Worm (Caenorhabditis elegans) whole organism, mixed stage, embryonic: ENCODE results near the gene mrpl-20.
"Not testable (repeated sequence)": the region's sequence is repeated elsewhere in the genome, so short reads cannot be mapped to it uniquely, and the experiment has no call there.

ENCODE experiments used
- M03D4.4 ChIP-seq: sonication (generic microtip); optimal IDR thresholded peaks from 2 replicates; lab custom pipeline; 2017; ENCODE audit warnings: mild to moderate bottlenecking, missing genetic modification characterization, missing compliant biosample characterization
- bed-3 ChIP-seq: fragments of 200-800 bp; sonication (Bioruptor generic); optimal IDR thresholded peaks from 3 replicates; lab custom pipeline; 2018; ENCODE audit warnings: mild to moderate bottlenecking, missing genetic modification characterization, moderate library complexity, missing compliant biosample characterization
- blmp-1 ChIP-seq: fragments of 150-350 bp; optimal IDR thresholded peaks from 2 replicates; lab custom pipeline; 2014; ENCODE audit warnings: missing biosample characterization, missing genetic modification characterization
- ceh-39 ChIP-seq: fragments of 150-350 bp; optimal IDR thresholded peaks from 2 replicates; lab custom pipeline; 2014; ENCODE audit warnings: missing biosample characterization, missing genetic modification characterization
- ceh-43 ChIP-seq: fragments of 200-800 bp; sonication (Bioruptor generic); optimal IDR thresholded peaks from 2 replicates; lab custom pipeline; 2018; ENCODE audit warnings: mild to moderate bottlenecking, missing genetic modification characterization, moderate library complexity, missing compliant biosample characterization
- ceh-83 ChIP-seq: fragments of 200-800 bp; sonication (Bioruptor generic); optimal IDR thresholded peaks from 2 replicates; lab custom pipeline; 2018; ENCODE audit warnings: mild to moderate bottlenecking, missing genetic modification characterization, missing compliant biosample characterization
- ces-1 ChIP-seq: fragments of 150-350 bp; optimal IDR thresholded peaks from 2 replicates; lab custom pipeline; 2014; ENCODE audit warnings: missing biosample characterization, missing genetic modification reagents, missing genetic modification characterization
- cnd-1 ChIP-seq: fragments of 200-800 bp; sonication (Bioruptor generic); optimal IDR thresholded peaks from 2 replicates; lab custom pipeline; 2018; ENCODE audit warnings: mild to moderate bottlenecking, missing genetic modification characterization, missing compliant biosample characterization
- drap-1 ChIP-seq: fragments of 200-800 bp; sonication (Bioruptor generic); optimal IDR thresholded peaks from 3 replicates; lab custom pipeline; 2018; ENCODE audit warnings: mild to moderate bottlenecking, missing genetic modification characterization, missing compliant biosample characterization
- elt-1 ChIP-seq: sonication (generic microtip); optimal IDR thresholded peaks from 2 replicates; lab custom pipeline; 2017; ENCODE audit warnings: missing genetic modification characterization, mild to moderate bottlenecking, missing compliant biosample characterization, antibody characterized with exemption, moderate library complexity, borderline replicate concordance; ENCODE audit not compliant: insufficient read depth
- elt-3 ChIP-seq: fragments of 150-350 bp; optimal IDR thresholded peaks from 2 replicates; lab custom pipeline; 2014; ENCODE audit warnings: missing biosample characterization, missing genetic modification characterization
- ham-2 ChIP-seq: fragments of 200-800 bp; sonication (Bioruptor generic); optimal IDR thresholded peaks from 2 replicates; lab custom pipeline; 2018; ENCODE audit warnings: mild to moderate bottlenecking, missing genetic modification characterization, missing compliant biosample characterization
- hlh-1 ChIP-seq: fragments of 150-350 bp; optimal IDR thresholded peaks from 2 replicates; lab custom pipeline; 2014; ENCODE audit warnings: missing biosample characterization, missing genetic modification reagents, missing genetic modification characterization
- lin-13 ChIP-seq: fragments of 150-350 bp; optimal IDR thresholded peaks from 2 replicates; lab custom pipeline; 2014; ENCODE audit warnings: missing biosample characterization, missing genetic modification characterization
- lin-32 ChIP-seq: fragments of 200-800 bp; sonication (Bioruptor generic); optimal IDR thresholded peaks from 2 replicates; lab custom pipeline; 2018; ENCODE audit warnings: mild to moderate bottlenecking, missing genetic modification characterization, missing compliant biosample characterization
- lsy-2 ChIP-seq: fragments of 150-350 bp; optimal IDR thresholded peaks from 2 replicates; lab custom pipeline; 2014; ENCODE audit warnings: missing biosample characterization, missing genetic modification characterization
- mab-5 ChIP-seq: fragments of 150-350 bp; optimal IDR thresholded peaks from 2 replicates; lab custom pipeline; 2014; ENCODE audit warnings: missing biosample characterization, missing genetic modification characterization
- mls-2 ChIP-seq: sonication (generic microtip); optimal IDR thresholded peaks from 2 replicates; lab custom pipeline; 2016; ENCODE audit warnings: mild to moderate bottlenecking, missing genetic modification characterization, moderate library complexity, missing compliant biosample characterization
- nhr-237 ChIP-seq: fragments of 150-350 bp; optimal IDR thresholded peaks from 2 replicates; lab custom pipeline; 2014; ENCODE audit warnings: missing biosample characterization, missing genetic modification characterization
- nhr-28 ChIP-seq: fragments of 150-350 bp; optimal IDR thresholded peaks from 2 replicates; lab custom pipeline; 2014; ENCODE audit warnings: missing biosample characterization, missing genetic modification characterization
- nhr-76 ChIP-seq: sonication (generic microtip); optimal IDR thresholded peaks from 2 replicates; lab custom pipeline; 2017; ENCODE audit warnings: missing biosample characterization, missing genetic modification characterization
- pha-4 ChIP-seq: fragments of 150-350 bp; optimal IDR thresholded peaks from 2 replicates; lab custom pipeline; 2018; ENCODE audit warnings: missing biosample characterization, missing genetic modification reagents, missing genetic modification characterization
- sem-2 ChIP-seq: fragments of 200-800 bp; sonication (Bioruptor generic); optimal IDR thresholded peaks from 2 replicates; lab custom pipeline; 2018; ENCODE audit warnings: mild to moderate bottlenecking, missing genetic modification characterization, missing compliant biosample characterization
- snpc-4 ChIP-seq: fragments of 150-350 bp; optimal IDR thresholded peaks from 2 replicates; lab custom pipeline; 2014; ENCODE audit warnings: missing biosample characterization, missing genetic modification characterization
- sptf-1 ChIP-seq: sonication (generic microtip); optimal IDR thresholded peaks from 2 replicates; lab custom pipeline; 2017; ENCODE audit warnings: mild to moderate bottlenecking, missing genetic modification characterization, moderate library complexity, missing compliant biosample characterization
- tbx-8 ChIP-seq: fragments of 200-800 bp; sonication (Bioruptor generic); optimal IDR thresholded peaks from 2 replicates; lab custom pipeline; 2018; ENCODE audit warnings: mild to moderate bottlenecking, missing genetic modification characterization, moderate library complexity, missing compliant biosample characterization
- unc-62 ChIP-seq: fragments of 150-350 bp; optimal IDR thresholded peaks from 2 replicates; lab custom pipeline; 2014; ENCODE audit warnings: missing biosample characterization, missing genetic modification reagents, missing genetic modification characterization
- zip-8 ChIP-seq: fragments of 150-350 bp; optimal IDR thresholded peaks from 2 replicates; lab custom pipeline; 2014; ENCODE audit warnings: missing biosample characterization, missing genetic modification characterization

mrpl-20 gene

ce11 chrII:13304339-13304938, 33.6 kb upstream of the mrpl-20 start:
- TF ChIP-seq blmp-1 (tag; lab: Kevin White, UChicago) (no peak), ham-2 (no peak), ceh-43 (GFP tag; lab: Kevin White, UChicago) (no peak), nhr-76 (tag; lab: Kevin White, UChicago) (no peak), lin-32 (GFP tag; lab: Kevin White, UChicago) (no peak), mab-5 (no peak), snpc-4 (tag; lab: Kevin White, UChicago) (no peak), tbx-8 (GFP tag; lab: Kevin White, UChicago) (no peak), ceh-39 (tag; lab: Kevin White, UChicago) (no peak), lin-13 (tag; lab: Kevin White, UChicago) (no peak), zip-8 (no peak), M03D4.4 (tag; lab: Kevin White, UChicago) (no peak), elt-3 (tag; lab: Kevin White, UChicago) (no peak), sem-2 (no peak)

- not testable (repeated sequence) for TF ChIP-seq drap-1 (GFP tag; lab: Kevin White, UChicago); cnd-1 (tag; lab: Kevin White, UChicago); snpc-4 (tag; lab: Kevin White, UChicago)
Observed at ce11 chrII:13308990-13309389, 29.1 kb upstream of the mrpl-20 start, which contains the start of gene faxc-2. Gene faxc-2 (plus strand): TSS chrII:13309290.

- TF ChIP-seq sptf-1 (tag; lab: Kevin White, UChicago): peak; percentile 34
- TF ChIP-seq nhr-28 (tag; lab: Kevin White, UChicago): no peak
Observed at ce11 chrII:13310230-13310629, 27.9 kb upstream of the mrpl-20 start.

- no peak for TF ChIP-seq elt-1 (tag; lab: Kevin White, UChicago)
- TF ChIP-seq hlh-1 (tag; lab: Kevin White, UChicago): no peak
- TF ChIP-seq ceh-39 (tag; lab: Kevin White, UChicago): peak; percentile 90
- peak; percentile 47 for TF ChIP-seq ces-1 (GFP tag; lab: Kevin White, UChicago)
Observed at ce11 chrII:13315637-13316523, 22.2 kb upstream of the mrpl-20 start.

DNA sequence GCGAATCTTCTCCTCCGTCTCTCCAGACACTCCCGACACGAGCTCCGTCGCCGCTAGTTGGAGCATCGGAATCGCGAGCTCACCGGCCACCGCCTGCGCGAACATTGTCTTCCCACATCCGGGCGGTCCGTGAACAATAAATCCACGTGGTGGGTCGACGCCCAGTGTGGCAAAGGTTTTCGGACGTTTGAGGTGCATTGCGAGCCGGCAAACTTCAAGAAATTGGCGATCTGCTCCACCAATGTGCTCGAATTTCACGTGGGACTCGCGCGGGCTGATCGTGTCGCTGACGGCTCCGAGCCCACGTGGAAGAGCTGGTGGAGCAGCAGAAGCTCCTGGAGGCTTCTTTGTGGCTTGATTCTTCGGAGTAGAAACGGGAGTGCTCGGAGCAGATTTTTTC, 21.5 kb upstream of the mrpl-20 start:
- TF ChIP-seq cnd-1 (tag; lab: Kevin White, UChicago) (no peak), ceh-39 (tag; lab: Kevin White, UChicago) (no peak), nhr-76 (tag; lab: Kevin White, UChicago) (no peak), elt-1 (tag; lab: Kevin White, UChicago) (no peak), snpc-4 (tag; lab: Kevin White, UChicago) (no peak), hlh-1 (tag; lab: Kevin White, UChicago) (no peak), mab-5 (no peak), bed-3 (no peak), ceh-83 (no peak), mls-2 (no peak), drap-1 (GFP tag; lab: Kevin White, UChicago) (no peak), pha-4 (tag; lab: Kevin White, UChicago) (no peak), lin-32 (GFP tag; lab: Kevin White, UChicago) (no peak), unc-62 (GFP tag; lab: Kevin White, UChicago) (no peak), lsy-2 (tag; lab: Kevin White, UChicago) (no peak), lin-13 (tag; lab: Kevin White, UChicago) (no peak), sem-2 (no peak)

DNA sequence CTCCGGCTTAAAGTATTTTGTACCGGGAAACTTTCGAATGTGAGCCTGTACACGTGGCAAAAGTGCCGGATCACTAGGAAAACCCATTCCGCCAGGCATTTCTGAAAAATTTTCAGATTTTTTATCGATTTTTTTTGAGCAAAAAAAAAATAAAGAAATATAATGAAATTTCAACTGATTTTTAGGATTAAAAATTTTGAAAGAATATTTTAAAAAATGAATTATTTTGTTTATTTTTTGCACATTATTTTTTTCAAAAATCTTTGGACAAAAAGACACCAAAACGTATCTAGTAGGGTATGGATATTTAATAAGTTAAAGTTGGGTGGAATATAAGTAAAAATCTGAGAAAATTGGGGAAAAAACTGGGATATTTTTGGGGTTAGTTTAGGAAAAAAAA, 17.3 kb upstream of the mrpl-20 start, which contains the start of gene mac-1:
mac-1 (minus strand) TSS at position 101 of the 400 bp plus-strand sequence.
- no peak for TF ChIP-seq nhr-237
